Worm (Caenorhabditis elegans) whole organism, young adult: ENCODE data around the gene sre-56.

Experiments used
- C17E4.6 ChIP-seq: fragments of 200-800 bp; sonication (Bioruptor generic); IDR thresholded peaks from 2 replicates; pipeline ENCODE4 v1.3.6; 2022; ENCODE audit warnings: missing genetic modification reagents, missing genetic modification characterization, missing compliant biosample characterization
- F10E7.11 ChIP-seq: sonication (generic microtip); optimal IDR thresholded peaks from 2 replicates; lab custom pipeline; 2017; ENCODE audit warnings: mild to moderate bottlenecking, missing genetic modification characterization, moderate library complexity, missing compliant biosample characterization
- F22D6.2 ChIP-seq: sonication (generic microtip); optimal IDR thresholded peaks from 2 replicates; lab custom pipeline; 2016; ENCODE audit warnings: mild to moderate bottlenecking, missing genetic modification characterization, missing compliant biosample characterization
- F33H1.4 ChIP-seq: fragments of 200-800 bp; sonication (Bioruptor generic); IDR thresholded peaks from 2 replicates; pipeline ENCODE4 v1.3.6; 2022; ENCODE audit warnings: missing genetic modification reagents, missing genetic modification characterization, missing compliant biosample characterization
- F37B4.10 ChIP-seq: fragments of 200-800 bp; sonication (Bioruptor generic); IDR thresholded peaks from 2 replicates; pipeline ENCODE4 v1.3.6; 2022; ENCODE audit warnings: missing genetic modification characterization, missing compliant biosample characterization
- F49E8.2 ChIP-seq: sonication (generic microtip); optimal IDR thresholded peaks from 3 replicates; lab custom pipeline; 2017; ENCODE audit warnings: missing genetic modification characterization, mild to moderate bottlenecking, missing compliant biosample characterization, antibody characterized with exemption, moderate library complexity; ENCODE audit not compliant: insufficient read depth
- F52B5.7 ChIP-seq: sonication (generic microtip); optimal IDR thresholded peaks from 2 replicates; lab custom pipeline; 2016; ENCODE audit warnings: mild to moderate bottlenecking, missing genetic modification characterization, missing compliant biosample characterization
- T07F8.4 ChIP-seq: sonication (generic microtip); optimal IDR thresholded peaks from 2 replicates; lab custom pipeline; 2016; ENCODE audit warnings: mild to moderate bottlenecking, missing genetic modification characterization, moderate library complexity, missing compliant biosample characterization
- T26A5.8 ChIP-seq: sonication (generic microtip); optimal IDR thresholded peaks from 2 replicates; lab custom pipeline; 2016; ENCODE audit warnings: missing genetic modification characterization, missing compliant biosample characterization
- Y56A3A.18 ChIP-seq: fragments of 200-800 bp; sonication (Bioruptor generic); IDR thresholded peaks from 2 replicates; pipeline ENCODE4 v1.3.6; 2022; ENCODE audit warnings: missing genetic modification reagents, missing genetic modification characterization, missing compliant biosample characterization
- Y67H2A.10 ChIP-seq: fragments of 200-800 bp; sonication (Bioruptor generic); conservative IDR thresholded peaks from 2 replicates; pipeline ENCODE4 v1.3.6; 2022; ENCODE audit warnings: missing genetic modification reagents, missing genetic modification characterization, missing compliant biosample characterization
- aptf-3 ChIP-seq: fragments of 200-800 bp; sonication (Bioruptor generic); IDR thresholded peaks from 2 replicates; pipeline ENCODE4 v1.3.6; 2022; ENCODE audit warnings: missing genetic modification characterization, missing compliant biosample characterization
- athp-1 ChIP-seq: sonication (generic microtip); optimal IDR thresholded peaks from 2 replicates; lab custom pipeline; 2017; ENCODE audit warnings: mild to moderate bottlenecking, missing genetic modification characterization, missing compliant biosample characterization
- bed-2 ChIP-seq: fragments of 200-800 bp; sonication (Bioruptor generic); IDR thresholded peaks from 2 replicates; pipeline ENCODE4 v1.3.6; 2022; ENCODE audit warnings: missing genetic modification reagents, missing genetic modification characterization, missing compliant biosample characterization
- cebp-1 ChIP-seq, 2 experiments: fragments of 200-800 bp in 1 of 2; sonication (Bioruptor generic) in 1 of 2; sonication (generic microtip) in 1 of 2; IDR thresholded peaks in 1 of 2; optimal IDR thresholded peaks in 1 of 2; 2 replicates each; pipeline versions ENCODE4 v1.3.6 to Lab custom; 2017 to 2022; ENCODE audit warnings: missing compliant biosample characterization in 2 of 2, missing genetic modification characterization in 2 of 2, mild to moderate bottlenecking in 1 of 2, missing genetic modification reagents in 1 of 2, moderate library complexity in 1 of 2
- ceh-27 ChIP-seq: fragments of 200-800 bp; sonication (Bioruptor generic); optimal IDR thresholded peaks from 2 replicates; lab custom pipeline; 2018; ENCODE audit warnings: mild to moderate bottlenecking, missing genetic modification characterization, moderate library complexity, missing compliant biosample characterization
- ceh-79 ChIP-seq: sonication (generic microtip); optimal IDR thresholded peaks from 2 replicates; lab custom pipeline; 2017; ENCODE audit warnings: mild to moderate bottlenecking, missing genetic modification characterization, missing compliant biosample characterization
- die-1 ChIP-seq: sonication (generic microtip); optimal IDR thresholded peaks from 2 replicates; lab custom pipeline; 2016; ENCODE audit warnings: missing genotype, mild to moderate bottlenecking, missing genetic modification characterization, missing compliant biosample characterization
- efl-1 ChIP-seq: fragments of 150-350 bp; optimal IDR thresholded peaks from 2 replicates; lab custom pipeline; 2014; ENCODE audit warnings: missing biosample characterization, missing genetic modification reagents, missing genetic modification characterization
- egrh-3 ChIP-seq: fragments of 200-800 bp; sonication (Bioruptor generic); IDR thresholded peaks from 2 replicates; pipeline ENCODE4 v1.3.6; 2022; ENCODE audit warnings: missing genetic modification reagents, missing genetic modification characterization, missing compliant biosample characterization
- gei-17 ChIP-seq: fragments of 200-800 bp; sonication (Bioruptor generic); optimal IDR thresholded peaks from 2 replicates; lab custom pipeline; 2018; ENCODE audit warnings: mild to moderate bottlenecking, missing genetic modification characterization, missing compliant biosample characterization
- hlh-26 ChIP-seq: fragments of 200-800 bp; sonication (Bioruptor generic); conservative IDR thresholded peaks from 2 replicates; pipeline ENCODE4 v1.3.6; 2022; ENCODE audit warnings: missing genetic modification reagents, missing genetic modification characterization, missing compliant biosample characterization
- hsf-1 ChIP-seq: fragments of 200-800 bp; sonication (Bioruptor generic); IDR thresholded peaks from 2 replicates; pipeline ENCODE4 v1.3.6; 2022; ENCODE audit warnings: missing genetic modification reagents, missing genetic modification characterization, missing compliant biosample characterization
- let-526 ChIP-seq: fragments of 200-800 bp; sonication (Bioruptor generic); IDR thresholded peaks from 2 replicates; pipeline ENCODE4 v1.3.6; 2022; ENCODE audit warnings: missing genetic modification reagents, missing genetic modification characterization, missing compliant biosample characterization
- lsl-1 ChIP-seq: fragments of 200-800 bp; sonication (Bioruptor generic); optimal IDR thresholded peaks from 2 replicates; lab custom pipeline; 2018; ENCODE audit warnings: mild to moderate bottlenecking, missing genetic modification characterization, moderate library complexity, missing compliant biosample characterization
- madf-6 ChIP-seq: fragments of 200-800 bp; sonication (Bioruptor generic); IDR thresholded peaks from 2 replicates; pipeline ENCODE4 v1.3.6; 2022; ENCODE audit warnings: missing genetic modification reagents, missing genetic modification characterization, missing compliant biosample characterization
- madf-8 ChIP-seq: fragments of 200-800 bp; sonication (Bioruptor generic); conservative IDR thresholded peaks from 2 replicates; pipeline ENCODE4 v1.3.6; 2022; ENCODE audit warnings: missing genetic modification reagents, missing genetic modification characterization, missing compliant biosample characterization
- mcd-1 ChIP-seq: fragments of 200-800 bp; sonication (Bioruptor generic); IDR thresholded peaks from 2 replicates; pipeline ENCODE4 v1.3.6; 2022; ENCODE audit warnings: missing genetic modification reagents, missing genetic modification characterization, missing compliant biosample characterization
- nfya-2 ChIP-seq: fragments of 200-800 bp; sonication (Bioruptor generic); IDR thresholded peaks from 2 replicates; pipeline ENCODE4 v1.3.6; 2022; ENCODE audit warnings: missing genetic modification reagents, missing genetic modification characterization, missing compliant biosample characterization
- nhr-120 ChIP-seq: fragments of 200-800 bp; sonication (Bioruptor generic); IDR thresholded peaks from 2 replicates; pipeline ENCODE4 v1.3.6; 2022; ENCODE audit warnings: missing genetic modification characterization, missing compliant biosample characterization
- nhr-27 ChIP-seq: fragments of 200-800 bp; sonication (Bioruptor generic); optimal IDR thresholded peaks from 2 replicates; lab custom pipeline; 2018; ENCODE audit warnings: mild to moderate bottlenecking, missing genetic modification characterization, moderate library complexity, missing compliant biosample characterization
- rcor-1 ChIP-seq: fragments of 200-800 bp; sonication (Bioruptor generic); IDR thresholded peaks from 2 replicates; pipeline ENCODE4 v1.3.6; 2022; ENCODE audit warnings: missing genetic modification reagents, missing genetic modification characterization, missing compliant biosample characterization
- sea-2 ChIP-seq: fragments of 200-800 bp; sonication (Bioruptor generic); IDR thresholded peaks from 2 replicates; pipeline ENCODE4 v1.3.6; 2022; ENCODE audit warnings: missing genetic modification characterization, missing compliant biosample characterization
- snpc-4 ChIP-seq, 5 experiments: fragments of 150-350 bp in 1 of 5; sonication (generic microtip) in 4 of 5; optimal IDR thresholded peaks; 2 replicates each; lab custom pipeline; 2014 to 2018; ENCODE audit warnings: missing genetic modification characterization in 5 of 5, missing biosample characterization in 3 of 5, antibody characterized with exemption in 2 of 5, mild to moderate bottlenecking in 2 of 5, missing compliant biosample characterization in 2 of 5, missing genotype in 2 of 5, moderate library complexity in 2 of 5, missing genetic modification reagents in 1 of 5
- tbp1 ChIP-seq: fragments of 200-800 bp; sonication (Bioruptor generic); optimal IDR thresholded peaks from 2 replicates; lab custom pipeline; 2018; ENCODE audit warnings: mild to moderate bottlenecking, missing genetic modification characterization, missing compliant biosample characterization
- tlf-1 ChIP-seq: fragments of 200-800 bp; sonication (Bioruptor generic); optimal IDR thresholded peaks from 2 replicates; lab custom pipeline; 2018; ENCODE audit warnings: mild to moderate bottlenecking, missing genetic modification characterization, missing compliant biosample characterization
- ztf-18 ChIP-seq: sonication (generic microtip); optimal IDR thresholded peaks from 2 replicates; lab custom pipeline; 2016; ENCODE audit warnings: missing genotype, mild to moderate bottlenecking, missing genetic modification characterization, missing compliant biosample characterization
- ztf-25 ChIP-seq: fragments of 200-800 bp; sonication (Bioruptor generic); IDR thresholded peaks from 2 replicates; pipeline ENCODE4 v1.3.6; 2022; ENCODE audit warnings: missing genetic modification reagents, missing genetic modification characterization, missing compliant biosample characterization
- ztf-6 ChIP-seq: fragments of 200-800 bp; sonication (Bioruptor generic); IDR thresholded peaks from 2 replicates; pipeline ENCODE4 v1.3.6; 2022; ENCODE audit warnings: missing genetic modification reagents, missing genetic modification characterization, missing compliant biosample characterization

The sre-56 gene

DNA sequence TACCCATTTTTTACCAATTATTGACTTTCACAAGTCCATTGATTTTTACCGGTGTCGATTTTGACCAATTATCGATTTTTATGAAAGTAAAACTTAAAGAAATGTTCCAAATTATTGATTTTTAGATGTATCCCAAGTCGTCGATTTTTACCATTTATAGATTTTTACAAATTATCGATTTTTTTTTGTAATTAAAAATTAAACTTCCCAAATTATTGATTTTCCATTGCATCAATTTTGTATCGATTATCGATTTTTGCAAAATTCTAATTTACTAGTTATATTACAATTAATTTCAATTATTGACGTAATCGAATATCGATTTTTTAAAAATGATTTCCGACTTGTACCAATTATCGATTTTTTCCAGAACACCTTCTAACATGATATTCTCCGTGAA lies 21.1 kb upstream of the sre-56 start, which contains the start of gene sre-50:
Gene sre-50 (plus strand): TSS at position 384 of the 400 bp plus-strand sequence.
- no peak for TF ChIP-seq F52B5.7 (tag; lab: Kevin White, UChicago)
- no peak for TF ChIP-seq snpc-4 (GFP tag; optimal IDR thresholded peaks at IDR 0.05; lab: Kevin White, UChicago)
- no peak for TF ChIP-seq snpc-4 (tag; optimal IDR thresholded peaks at IDR 0.05; lab: Kevin White, UChicago)
- no peak for TF ChIP-seq let-526 (GFP tag; lab: Robert Waterston, UW)
- no peak for TF ChIP-seq nhr-120 (GFP tag; lab: Robert Waterston, UW)
- TF ChIP-seq ztf-18 = no peak
- no peak for TF ChIP-seq die-1
- TF ChIP-seq F22D6.2 = no peak
- TF ChIP-seq rcor-1 (GFP tag; lab: Robert Waterston, UW) = no peak
- TF ChIP-seq F49E8.2 (tag; lab: Kevin White, UChicago) = no peak
- TF ChIP-seq Y56A3A.18 (GFP tag; lab: Robert Waterston, UW) = no peak
- TF ChIP-seq, all 124 proteins: peak for 0

DNA sequence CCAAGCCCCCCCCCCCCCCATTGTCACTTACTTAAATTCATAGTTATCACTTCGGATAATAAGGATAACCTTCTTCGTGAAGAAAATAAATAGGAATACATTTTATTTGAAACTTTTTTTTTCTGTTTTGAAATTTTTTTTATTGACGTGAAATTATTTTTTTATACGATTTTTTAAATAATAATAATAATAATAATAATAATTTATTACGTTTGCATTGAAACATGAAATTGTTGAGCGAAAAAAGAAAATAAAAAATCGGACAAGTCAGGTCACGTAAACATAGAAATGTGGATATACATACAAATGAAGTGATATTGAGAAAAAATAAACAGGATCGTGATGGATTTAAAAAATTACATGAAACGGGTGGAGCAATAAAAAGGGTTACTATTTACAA lies 14.6 kb upstream of the sre-56 start, which contains the start of gene C50E10.2:
Gene C50E10.2 (minus strand): TSS at position 101 of the 400 bp plus-strand sequence.
- TF ChIP-seq T26A5.8 (no peak), egrh-3 (GFP tag; lab: Robert Waterston, UW) (no peak), cebp-1 (GFP tag; IDR thresholded peaks at IDR 0.05; lab: Robert Waterston, UW) (no peak), cebp-1 (tag; optimal IDR thresholded peaks at IDR 0.05; lab: Kevin White, UChicago) (no peak), ceh-27 (GFP tag; lab: Kevin White, UChicago) (no peak), madf-6 (GFP tag; lab: Robert Waterston, UW) (no peak), tbp1 (no peak), gei-17 (GFP tag; lab: Kevin White, UChicago) (no peak), ztf-6 (GFP tag; lab: Robert Waterston, UW) (no peak), F37B4.10 (GFP tag; lab: Robert Waterston, UW) (no peak), C17E4.6 (no peak), hsf-1 (GFP tag; lab: Robert Waterston, UW) (no peak), die-1 (no peak), mcd-1 (GFP tag; lab: Robert Waterston, UW) (no peak), Y67H2A.10 (GFP tag; lab: Robert Waterston, UW) (no peak)
- TF ChIP-seq, all 124 proteins: peak for 0

DNA sequence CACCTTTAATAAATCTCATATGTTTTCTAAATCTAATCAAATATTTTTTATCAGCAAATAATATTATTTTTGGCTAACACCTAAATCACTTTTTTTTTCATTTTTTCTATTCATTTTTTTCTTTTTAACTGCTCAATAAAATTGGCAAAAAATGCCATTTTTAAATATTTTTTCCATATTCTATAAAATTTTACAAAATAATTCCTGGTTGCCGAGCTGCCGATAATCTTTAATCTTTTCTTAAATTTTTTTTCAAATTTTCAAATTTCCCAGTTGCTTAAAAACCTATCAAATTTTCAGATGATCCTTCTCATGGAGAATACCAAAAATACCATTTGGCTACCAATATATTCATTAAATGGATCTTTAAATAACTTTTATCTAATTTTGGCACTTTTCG lies 12.7 kb upstream of the sre-56 start, which contains the start of gene sre-51:
Gene sre-51 (plus strand): TSS at position 301 of the 400 bp plus-strand sequence.
- TF ChIP-seq hsf-1 (GFP tag; lab: Robert Waterston, UW) (no peak), madf-8 (no peak), efl-1 (GFP tag; lab: Kevin White, UChicago) (no peak), athp-1 (tag; lab: Kevin White, UChicago) (no peak), T07F8.4 (tag; lab: Kevin White, UChicago) (no peak), lsl-1 (GFP tag; lab: Kevin White, UChicago) (no peak), ceh-27 (GFP tag; lab: Kevin White, UChicago) (no peak), F10E7.11 (tag; lab: Kevin White, UChicago) (no peak), tlf-1 (GFP tag; lab: Kevin White, UChicago) (no peak), aptf-3 (GFP tag; lab: Robert Waterston, UW) (no peak), nhr-27 (tag; lab: Kevin White, UChicago) (no peak), ztf-25 (GFP tag; lab: Robert Waterston, UW) (no peak), sea-2 (GFP tag; lab: Robert Waterston, UW) (no peak), hlh-26 (GFP tag; lab: Robert Waterston, UW) (no peak), ceh-79 (tag; lab: Kevin White, UChicago) (no peak), F33H1.4 (GFP tag; lab: Robert Waterston, UW) (no peak), nfya-2 (GFP tag; lab: Robert Waterston, UW) (no peak), bed-2 (GFP tag; lab: Robert Waterston, UW) (no peak)
